Worm (Caenorhabditis elegans) whole organism, late embryonic: ENCODE results near the gene acr-3.

Experiments used
- C08G9.2 ChIP-seq: sonication (generic microtip); optimal IDR thresholded peaks from 2 replicates; lab custom pipeline; 2016; ENCODE audit warnings: mild to moderate bottlenecking, missing genetic modification characterization, moderate library complexity, missing compliant biosample characterization
- F13H6.1 ChIP-seq: sonication (generic microtip); optimal IDR thresholded peaks from 2 replicates; lab custom pipeline; 2016; ENCODE audit warnings: missing genetic modification characterization, missing compliant biosample characterization
- ceh-19 ChIP-seq: fragments of 200-800 bp; sonication (Bioruptor generic); optimal IDR thresholded peaks from 2 replicates; lab custom pipeline; 2018; ENCODE audit warnings: mild to moderate bottlenecking, missing genetic modification characterization, missing compliant biosample characterization
- ceh-2 ChIP-seq: sonication (generic microtip); optimal IDR thresholded peaks from 2 replicates; lab custom pipeline; 2016; ENCODE audit warnings: missing genotype, missing genetic modification characterization, missing compliant biosample characterization
- ceh-22 ChIP-seq: sonication (generic microtip); optimal IDR thresholded peaks from 2 replicates; lab custom pipeline; 2017; ENCODE audit warnings: missing biosample characterization, missing genetic modification characterization
- ceh-24 ChIP-seq: sonication (generic microtip); optimal IDR thresholded peaks from 2 replicates; lab custom pipeline; 2016; ENCODE audit warnings: mild to moderate bottlenecking, missing genetic modification characterization, missing compliant biosample characterization
- ceh-31 ChIP-seq: sonication (generic microtip); optimal IDR thresholded peaks from 2 replicates; lab custom pipeline; 2016; ENCODE audit warnings: missing genetic modification characterization, missing compliant biosample characterization
- ceh-34 ChIP-seq: sonication (generic microtip); optimal IDR thresholded peaks from 2 replicates; lab custom pipeline; 2016; ENCODE audit warnings: mild to moderate bottlenecking, missing genetic modification characterization, missing compliant biosample characterization
- ceh-45 ChIP-seq: fragments of 200-800 bp; sonication (Bioruptor generic); IDR thresholded peaks from 2 replicates; pipeline ENCODE4 v1.3.6; 2022; ENCODE audit warnings: missing genetic modification reagents, missing genetic modification characterization, missing compliant biosample characterization
- ceh-48 ChIP-seq: sonication (generic microtip); optimal IDR thresholded peaks from 2 replicates; lab custom pipeline; 2016; ENCODE audit warnings: missing genetic modification characterization, inconsistent platforms, missing compliant biosample characterization
- che-1 ChIP-seq: sonication (generic microtip); optimal IDR thresholded peaks from 2 replicates; lab custom pipeline; 2016; ENCODE audit warnings: mild to moderate bottlenecking, missing genetic modification characterization, missing compliant biosample characterization
- dmd-4 ChIP-seq: sonication (generic microtip); optimal IDR thresholded peaks from 2 replicates; lab custom pipeline; 2016; ENCODE audit warnings: borderline replicate concordance, missing genetic modification characterization, missing compliant biosample characterization
- elt-2 ChIP-seq: sonication (generic microtip); optimal IDR thresholded peaks from 2 replicates; lab custom pipeline; 2016; ENCODE audit warnings: missing genetic modification reagents, missing genetic modification characterization, missing compliant biosample characterization
- fax-1 ChIP-seq: sonication (generic microtip); optimal IDR thresholded peaks from 2 replicates; lab custom pipeline; 2016; ENCODE audit warnings: missing genotype, missing genetic modification characterization, missing compliant biosample characterization
- gmeb-2 ChIP-seq: sonication (generic microtip); optimal IDR thresholded peaks from 2 replicates; lab custom pipeline; 2016; ENCODE audit warnings: missing genetic modification characterization, inconsistent platforms, missing compliant biosample characterization
- hlh-15 ChIP-seq: sonication (generic microtip); optimal IDR thresholded peaks from 2 replicates; lab custom pipeline; 2016; ENCODE audit warnings: missing genetic modification characterization, missing compliant biosample characterization
- lin-11 ChIP-seq: fragments of 200-800 bp; sonication (Bioruptor generic); optimal IDR thresholded peaks from 2 replicates; lab custom pipeline; 2018; ENCODE audit warnings: mild to moderate bottlenecking, missing genetic modification characterization, missing compliant biosample characterization
- mec-3 ChIP-seq: sonication (generic microtip); optimal IDR thresholded peaks from 2 replicates; lab custom pipeline; 2016; ENCODE audit warnings: borderline replicate concordance, missing genetic modification characterization, missing compliant biosample characterization
- nhr-11 ChIP-seq: fragments of 150-350 bp; optimal IDR thresholded peaks from 2 replicates; lab custom pipeline; 2014; ENCODE audit warnings: missing biosample characterization, missing genetic modification characterization
- npax-4 ChIP-seq: sonication (generic microtip); optimal IDR thresholded peaks from 2 replicates; lab custom pipeline; 2016; ENCODE audit warnings: missing genetic modification characterization, missing compliant biosample characterization
- odd-2 ChIP-seq: sonication (generic microtip); optimal IDR thresholded peaks from 2 replicates; lab custom pipeline; 2017; ENCODE audit warnings: antibody characterized with exemption, mild to moderate bottlenecking, missing genetic modification characterization, missing compliant biosample characterization
- pag-3 ChIP-seq: sonication (generic microtip); optimal IDR thresholded peaks from 2 replicates; lab custom pipeline; 2016; ENCODE audit warnings: missing compliant biosample characterization, missing genetic modification characterization, borderline replicate concordance
- pha-2 ChIP-seq: sonication (generic microtip); optimal IDR thresholded peaks from 2 replicates; lab custom pipeline; 2017; ENCODE audit warnings: mild to moderate bottlenecking, missing genetic modification characterization, missing compliant biosample characterization
- pha-4 ChIP-seq: fragments of 150-350 bp; optimal IDR thresholded peaks from 2 replicates; lab custom pipeline; 2018; ENCODE audit warnings: missing biosample characterization, missing genetic modification reagents, missing genetic modification characterization
- pqm-1 ChIP-seq: sonication (generic microtip); optimal IDR thresholded peaks from 2 replicates; lab custom pipeline; 2016; ENCODE audit warnings: missing genetic modification characterization, missing compliant biosample characterization
- pros-1 ChIP-seq: fragments of 150-350 bp; optimal IDR thresholded peaks from 2 replicates; lab custom pipeline; 2014; ENCODE audit warnings: missing biosample characterization, missing genetic modification reagents, missing genetic modification characterization
- ref-2 ChIP-seq: sonication (generic microtip); optimal IDR thresholded peaks from 2 replicates; lab custom pipeline; 2016; ENCODE audit warnings: missing genetic modification characterization, missing compliant biosample characterization
- sdc-2 ChIP-seq: sonication (generic microtip); optimal IDR thresholded peaks from 2 replicates; lab custom pipeline; 2016; ENCODE audit warnings: missing genotype, missing genetic modification characterization, missing compliant biosample characterization
- syd-9 ChIP-seq: sonication (generic microtip); optimal IDR thresholded peaks from 2 replicates; lab custom pipeline; 2016; ENCODE audit warnings: mild to moderate bottlenecking, missing genetic modification characterization, moderate library complexity, missing compliant biosample characterization
- tbx-7 ChIP-seq: sonication (generic microtip); optimal IDR thresholded peaks from 2 replicates; lab custom pipeline; 2016; ENCODE audit warnings: missing genotype, missing genetic modification characterization, missing compliant biosample characterization
- ttx-3 ChIP-seq: sonication (generic microtip); optimal IDR thresholded peaks from 2 replicates; lab custom pipeline; 2016; ENCODE audit warnings: missing genetic modification reagents, missing genetic modification characterization, missing compliant biosample characterization
- unc-42 ChIP-seq: sonication (generic microtip); optimal IDR thresholded peaks from 2 replicates; lab custom pipeline; 2016; ENCODE audit warnings: missing genotype, missing genetic modification characterization, missing compliant biosample characterization

Gene acr-3

DNA sequence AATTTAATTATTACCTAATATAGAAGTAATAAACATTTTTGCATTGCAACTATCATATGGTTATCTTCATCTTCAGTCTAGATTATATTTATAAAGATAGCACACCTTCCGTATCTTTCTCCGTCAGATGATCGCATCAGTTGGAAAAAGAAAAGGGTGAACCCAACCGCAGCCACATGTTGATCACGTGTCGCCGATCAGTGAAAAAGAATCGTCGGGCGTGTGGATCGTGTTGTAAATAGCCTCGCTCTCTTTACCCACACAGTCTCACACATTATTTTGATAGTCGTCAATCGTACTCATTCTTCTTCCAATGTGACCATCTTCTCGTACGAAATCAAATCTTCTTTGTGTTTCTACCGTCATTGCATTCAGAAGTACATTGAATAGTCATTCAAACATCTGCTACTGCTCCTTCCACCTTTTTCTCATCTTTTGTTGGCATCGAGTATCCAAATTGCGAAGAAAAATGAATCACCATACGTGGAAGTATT lies 34.6 kb downstream of the acr-3 start (continued):
- TF ChIP-seq pag-3 (tag; lab: Kevin White, UChicago) (no peak), pha-2 (no peak), hlh-15 (tag; lab: Kevin White, UChicago) (no peak), dmd-4 (no peak), F13H6.1 (peak; percentile 18), ceh-45 (no peak), syd-9 (tag; lab: Kevin White, UChicago) (no peak), pros-1 (tag; lab: Kevin White, UChicago) (no peak), tbx-7 (tag; lab: Kevin White, UChicago) (no peak), nhr-11 (tag; lab: Kevin White, UChicago) (no peak), ceh-31 (tag; lab: Kevin White, UChicago) (no peak), pha-4 (tag; lab: Kevin White, UChicago) (no peak), gmeb-2 (no peak), ttx-3 (tag; lab: Kevin White, UChicago) (no peak), sdc-2 (no peak), odd-2 (tag; lab: Kevin White, UChicago) (no peak)

DNA sequence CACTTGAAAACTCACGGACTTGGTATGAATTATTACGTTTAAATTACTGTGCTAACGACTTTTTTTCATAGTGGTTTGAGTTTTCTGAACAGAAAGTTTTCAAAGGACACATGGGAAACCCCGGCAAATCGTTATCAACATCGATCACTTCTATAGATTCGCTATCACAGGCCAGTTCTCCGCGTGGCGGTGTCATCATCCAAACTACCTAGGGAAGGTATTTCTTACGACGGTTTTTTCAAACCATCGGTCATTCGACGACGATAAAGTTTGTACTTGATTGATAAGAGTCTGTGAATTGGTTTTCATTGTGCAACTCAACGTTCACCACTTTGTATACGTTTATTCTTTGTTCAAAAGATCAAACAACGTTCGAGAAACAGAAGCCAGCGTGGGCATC lies 35.2 kb downstream of the acr-3 start:
- no peak for TF ChIP-seq che-1 (tag; lab: Kevin White, UChicago)
- no peak for TF ChIP-seq ref-2
- no peak for TF ChIP-seq mec-3 (tag; lab: Kevin White, UChicago)
- TF ChIP-seq syd-9 (tag; lab: Kevin White, UChicago): no peak
- peak; percentile 83 for TF ChIP-seq elt-2 (tag; lab: Kevin White, UChicago)
- TF ChIP-seq npax-4 (tag; lab: Kevin White, UChicago): no peak
- no peak for TF ChIP-seq fax-1 (tag; lab: Kevin White, UChicago)
- TF ChIP-seq tbx-7 (tag; lab: Kevin White, UChicago): no peak

DNA sequence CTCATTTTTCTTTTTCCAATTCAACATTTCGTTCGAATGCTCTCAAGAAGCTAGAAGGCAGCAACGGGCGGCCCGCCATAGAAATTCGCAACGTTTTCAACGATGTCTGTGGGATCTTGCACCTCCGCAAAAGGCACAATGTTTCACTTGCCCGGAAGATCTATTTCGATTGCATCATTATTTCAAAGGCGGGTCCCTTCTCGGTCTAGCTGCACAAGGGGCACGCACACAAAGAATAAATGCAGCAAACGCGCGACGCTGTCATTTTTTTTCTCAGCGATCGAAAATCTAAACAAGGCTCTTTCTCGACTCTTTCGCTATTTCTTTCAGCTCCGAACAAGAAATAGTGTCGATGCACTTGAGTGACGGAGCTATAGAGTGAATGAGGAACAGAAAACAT lies 35.6 kb downstream of the acr-3 start:
- no peak for TF ChIP-seq ceh-22 (tag; lab: Kevin White, UChicago)
- TF ChIP-seq unc-42: peak; percentile 63
- TF ChIP-seq ceh-19 (GFP tag; lab: Kevin White, UChicago): peak; percentile 5
- TF ChIP-seq pag-3 (tag; lab: Kevin White, UChicago): no peak

DNA sequence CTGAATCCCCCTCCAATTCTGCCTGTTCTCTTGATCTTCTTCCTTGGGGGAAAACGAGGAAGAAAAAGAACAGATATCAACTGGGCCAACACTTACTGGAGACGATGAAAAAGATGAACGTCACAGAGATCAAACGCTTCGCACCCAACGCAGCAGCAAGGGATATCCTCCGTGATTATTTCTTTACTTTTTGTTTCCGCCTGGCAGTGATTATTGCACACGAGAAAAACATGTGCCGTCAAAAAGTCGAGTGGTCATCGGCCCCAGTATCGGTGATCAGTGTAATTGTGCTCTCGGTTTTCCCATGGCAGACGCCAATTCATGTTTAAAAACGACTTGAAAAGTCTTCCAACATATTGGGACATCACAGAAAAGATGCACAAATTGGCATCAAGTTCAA lies 36.2 kb downstream of the acr-3 start:
- no peak for TF ChIP-seq lin-11
- TF ChIP-seq C08G9.2 (tag; lab: Kevin White, UChicago): no peak
- TF ChIP-seq fax-1 (tag; lab: Kevin White, UChicago): no peak

DNA sequence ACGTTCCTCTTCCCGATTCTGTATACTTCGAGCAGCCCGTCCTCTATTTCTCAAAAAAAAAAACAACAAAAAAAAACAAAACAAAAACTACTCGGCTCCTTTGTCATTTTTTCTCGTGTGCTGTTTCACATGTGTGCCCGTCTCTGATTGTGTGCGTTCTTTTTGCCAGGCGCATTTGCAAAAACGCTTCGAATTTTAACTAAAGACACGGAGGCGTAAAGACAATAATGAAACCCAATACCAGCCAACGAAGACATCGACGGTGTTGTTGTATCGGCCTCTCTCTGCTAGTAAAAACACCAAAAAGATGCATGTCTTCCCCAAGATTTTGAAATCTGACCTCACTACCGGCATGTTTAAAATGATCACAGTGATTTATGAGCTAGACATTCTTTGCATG lies 37.5 kb downstream of the acr-3 start:
- TF ChIP-seq ceh-24 (tag; lab: Kevin White, UChicago): no peak
- no peak for TF ChIP-seq pros-1 (tag; lab: Kevin White, UChicago)
- no peak for TF ChIP-seq ceh-2
- TF ChIP-seq unc-42: no peak
- no peak for TF ChIP-seq pag-3 (tag; lab: Kevin White, UChicago)
- TF ChIP-seq hlh-15 (tag; lab: Kevin White, UChicago): no peak
- TF ChIP-seq ceh-34 (tag; lab: Kevin White, UChicago): peak; percentile 53

DNA sequence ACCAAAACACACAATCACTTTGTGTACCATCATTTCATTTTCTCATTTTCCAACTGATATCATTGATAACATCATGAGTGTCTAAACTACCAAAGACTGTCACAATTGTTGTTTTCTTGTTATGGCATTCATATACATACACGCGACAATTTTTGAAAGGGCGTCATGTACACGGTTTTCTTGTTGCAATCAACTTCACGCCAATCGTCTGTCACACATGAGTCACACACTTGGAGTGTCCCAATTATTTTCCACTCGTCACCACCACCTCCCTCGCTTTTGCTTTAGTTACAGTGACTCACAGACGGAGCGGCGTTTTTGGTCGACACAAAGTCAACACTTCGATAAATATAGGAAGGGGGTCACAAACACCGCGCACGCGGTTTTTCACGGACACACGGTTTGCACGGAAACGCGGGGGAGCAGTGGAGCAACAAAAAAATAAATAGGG lies 38.6 kb downstream of the acr-3 start:
- TF ChIP-seq pqm-1 (peak; percentile 22), ceh-48 (tag; lab: Kevin White, UChicago) (no peak)
